Fruit fly (Drosophila melanogaster): ENCODE results near the gene CG3009.

DNA sequence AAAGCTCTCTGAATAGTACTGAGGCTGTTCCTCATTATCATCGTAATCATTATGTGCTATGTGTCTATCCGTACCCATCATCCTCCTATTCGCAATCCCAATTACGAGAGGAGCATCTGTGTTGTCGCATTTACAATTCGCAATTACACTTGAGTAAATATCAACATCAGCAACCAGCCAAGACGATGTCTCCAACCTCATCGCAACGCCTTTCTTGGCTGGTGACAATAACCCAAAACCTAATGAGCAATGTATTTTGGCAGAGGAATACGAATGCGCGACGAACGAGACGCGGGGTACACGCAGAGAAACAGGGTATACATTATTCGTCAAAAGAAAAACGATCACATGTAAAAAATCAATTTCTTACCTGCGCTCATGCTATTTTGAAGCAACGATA lies 56.0 kb downstream of the CG3009 start:
- no peak for TF ChIP-seq insv (optimal IDR thresholded peaks at IDR 0.05)
- TF ChIP-seq h (optimal IDR thresholded peaks at IDR 0.05) = no peak
- no peak for TF ChIP-seq ttk (optimal IDR thresholded peaks at IDR 0.05)

Measured in Kc167 (cell line).